Fruit fly (Drosophila melanogaster) whole organism, pupa: ENCODE data around the gene Prosbeta7.

Experiments used
- CG14655 ChIP-seq: fragments of 200-800 bp; sonication (Bioruptor generic); optimal IDR thresholded peaks from 3 replicates; lab custom pipeline; 2017; ENCODE audit warnings: mild to moderate bottlenecking, missing biosample characterization, missing genetic modification reagents, missing genetic modification characterization
- CG17806 ChIP-seq: fragments of 200-800 bp; sonication (Bioruptor generic); optimal IDR thresholded peaks from 2 replicates; lab custom pipeline; 2018; ENCODE audit warnings: missing biosample characterization, mild to moderate bottlenecking, missing genetic modification characterization, moderate library complexity
- Pif1B ChIP-seq: fragments of 200-800 bp; sonication (Bioruptor generic); optimal IDR thresholded peaks from 3 replicates; lab custom pipeline; 2016; ENCODE audit warnings: missing biosample characterization, missing genetic modification characterization
- gl ChIP-seq: fragments of 200-800 bp; sonication (Bioruptor generic); optimal IDR thresholded peaks from 2 replicates; lab custom pipeline; 2018; ENCODE audit warnings: missing biosample characterization, mild to moderate bottlenecking, missing genetic modification characterization

dm6 chr3R:5374720-5375119 lies 16.6 kb upstream of the Prosbeta7 start, which contains the start of the genes hd and CG14667:
- TF ChIP-seq Pif1B, result no peak
- no peak for TF ChIP-seq CG14655 (GFP tag; lab: Kevin White, UChicago)
- no peak for TF ChIP-seq CG17806 (tag; lab: Kevin White, UChicago)
- TF ChIP-seq gl, result no peak
